Worm (Caenorhabditis elegans): Measurements from ENCODE around the gene F55A4.7.

ce11 chrX:1060705-1061104 is 22.5 kb upstream of the F55A4.7 start:
- TF ChIP-seq flt-1 (GFP tag; IDR thresholded peaks at IDR 0.05), result no peak
- no peak for TF ChIP-seq med-1 (GFP tag; optimal IDR thresholded peaks at IDR 0.05; ENCODE audit: insufficient read depth)
- no peak for TF ChIP-seq ztf-23 (GFP tag; IDR thresholded peaks at IDR 0.05)
- no peak for TF ChIP-seq T22C8.4 (GFP tag; IDR thresholded peaks at IDR 0.05)
- no peak for TF ChIP-seq ref-1 (GFP tag; conservative IDR thresholded peaks at IDR 0.05)
